Fruit fly (Drosophila melanogaster): ENCODE measurements around the gene Ugt307A1.

The Ugt307A1 gene

dm6 chr2L:7038404-7039341, 29.1 kb upstream of the Ugt307A1 start (continued):
- TF ChIP-seq Dip3 (GFP tag; optimal IDR thresholded peaks at IDR 0.05) = no peak
- no peak for TF ChIP-seq Awh (GFP tag; IDR thresholded peaks at IDR 0.05)
- TF ChIP-seq CG6791 (GFP tag; IDR thresholded peaks at IDR 0.05; ENCODE audit: partially characterized antibody) = 0 out of 3 replicates have a peak, but pooled peaks have one; percentile 28
- no peak for TF ChIP-seq nom (GFP tag; optimal IDR thresholded peaks at IDR 0.05)
- TF ChIP-seq CG11560 (tag; IDR thresholded peaks at IDR 0.05) = no peak
- peak; percentile 96 for TF ChIP-seq sr (GFP tag; IDR thresholded peaks at IDR 0.05)
- TF ChIP-seq Pdp1 (GFP tag; optimal IDR thresholded peaks at IDR 0.05) = peak in 1 of 2 experiments; percentile 86
- no peak for TF ChIP-seq pum (GFP tag; optimal IDR thresholded peaks at IDR 0.05)
- TF ChIP-seq ro (GFP tag; IDR thresholded peaks at IDR 0.05) = no peak
- TF ChIP-seq MTF-1 (GFP tag; optimal IDR thresholded peaks at IDR 0.05; ENCODE audit: borderline replicate concordance) = no peak
- no peak for TF ChIP-seq CG13123 (GFP tag; optimal IDR thresholded peaks at IDR 0.05)
- peak; percentile 31 for TF ChIP-seq CG17568 (GFP tag; optimal IDR thresholded peaks at IDR 0.05)
- TF ChIP-seq unc-4 (GFP tag; IDR thresholded peaks at IDR 0.05; ENCODE audit: partially characterized antibody) = no peak
- no peak for TF ChIP-seq Sry-β (GFP tag; optimal IDR thresholded peaks at IDR 0.05)
- TF ChIP-seq bbx (GFP tag; IDR thresholded peaks at IDR 0.05; ENCODE audit: partially characterized antibody) = no peak
- 0 out of 2 replicates have a peak, but pooled peaks have one; percentile 29 for TF ChIP-seq CG32532 (GFP tag; IDR thresholded peaks at IDR 0.05)
- TF ChIP-seq dm (GFP tag; optimal IDR thresholded peaks at IDR 0.05) = no peak
- TF ChIP-seq kay (GFP tag; optimal IDR thresholded peaks at IDR 0.05) = peak; percentile 27
- 0 out of 2 replicates have a peak, but pooled peaks have one; percentile 10 for TF ChIP-seq rib (GFP tag; IDR thresholded peaks at IDR 0.05)
- no peak for TF ChIP-seq H2.0 (GFP tag; IDR thresholded peaks at IDR 0.05)
- peak; percentile 42 for TF ChIP-seq sug (tag; optimal IDR thresholded peaks at IDR 0.05)
- no peak for TF ChIP-seq peb (GFP tag; IDR thresholded peaks at IDR 0.05)
- TF ChIP-seq Adf1 (GFP tag; IDR thresholded peaks at IDR 0.05) = peak; percentile 79
- no peak for TF ChIP-seq hth (optimal IDR thresholded peaks at IDR 0.05)
- no peak for TF ChIP-seq CG18011 (GFP tag; optimal IDR thresholded peaks at IDR 0.05)
- peak; percentile 81 for TF ChIP-seq crol (GFP tag; IDR thresholded peaks at IDR 0.05)
- no peak for TF ChIP-seq HLH54F (GFP tag; optimal IDR thresholded peaks at IDR 0.05)
- TF ChIP-seq kah (GFP tag; optimal IDR thresholded peaks at IDR 0.05) = peak; percentile 29
- no peak for TF ChIP-seq CG9876 (GFP tag; optimal IDR thresholded peaks at IDR 0.05)
- TF ChIP-seq CG2678 (tag; optimal IDR thresholded peaks at IDR 0.05) = peak; percentile 16
- TF ChIP-seq CG6175 (GFP tag; IDR thresholded peaks at IDR 0.05) = peak; percentile 84; the same call in 2 of the 3 replicates
- TF ChIP-seq ems (GFP tag; optimal IDR thresholded peaks at IDR 0.05) = no peak
- no peak for TF ChIP-seq ftz-f1 (GFP tag; optimal IDR thresholded peaks at IDR 0.05)
- TF ChIP-seq slou (GFP tag; optimal IDR thresholded peaks at IDR 0.05) = no peak
- no peak for TF ChIP-seq CG8924 (tag; optimal IDR thresholded peaks at IDR 0.05)
- no peak for TF ChIP-seq CG17186 (GFP tag; optimal IDR thresholded peaks at IDR 0.05)
- TF ChIP-seq Ptx1 (GFP tag; IDR thresholded peaks at IDR 0.05) = no peak
- TF ChIP-seq sqz (GFP tag; optimal IDR thresholded peaks at IDR 0.05) = peak; percentile 41
- peak; percentile 21 for TF ChIP-seq ash1 (GFP tag; optimal IDR thresholded peaks at IDR 0.05)
- no peak for TF ChIP-seq so (GFP tag; IDR thresholded peaks at IDR 0.05)
- TF ChIP-seq Hr39 (optimal IDR thresholded peaks at IDR 0.05) = no peak
- no peak for TF ChIP-seq h (optimal IDR thresholded peaks at IDR 0.05)
- TF ChIP-seq ci (GFP tag; IDR thresholded peaks at IDR 0.05) = no peak
- no peak for TF ChIP-seq MBD-R2 (GFP tag; IDR thresholded peaks at IDR 0.05)
- no peak for TF ChIP-seq CG1602 (GFP tag; optimal IDR thresholded peaks at IDR 0.05)
- TF ChIP-seq Hr78 (GFP tag; optimal IDR thresholded peaks at IDR 0.05) = peak in 1 of 2 experiments; percentile 90
- TF ChIP-seq ato (GFP tag; IDR thresholded peaks at IDR 0.05; ENCODE audit: partially characterized antibody) = no peak
- peak; percentile 83 for TF ChIP-seq CG4360 (GFP tag; IDR thresholded peaks at IDR 0.05)
- TF ChIP-seq tll (GFP tag; optimal IDR thresholded peaks at IDR 0.05) = peak in 1 of 2 experiments; percentile 14
